Fruit fly (Drosophila melanogaster): ENCODE results near the gene Coq8.

Gene Coq8

dm6 chrX:12906914-12907313, 6.0 kb upstream of the Coq8 start, which contains the start of gene mRpL49 (continued):
- TF ChIP-seq CG10209 (GFP tag; optimal IDR thresholded peaks at IDR 0.05) (no peak), Hsf (GFP tag; optimal IDR thresholded peaks at IDR 0.05) (no peak), CG7786 (GFP tag; optimal IDR thresholded peaks at IDR 0.05) (no peak), MESR4 (GFP tag; optimal IDR thresholded peaks at IDR 0.05) (peak; percentile 41), sens (GFP tag) (peak; percentile 54), nerfin-2 (GFP tag; IDR thresholded peaks at IDR 0.05; ENCODE audit: partially characterized antibody) (0 out of 2 replicates have a peak, but pooled peaks have one; percentile 43), grn (GFP tag; optimal IDR thresholded peaks at IDR 0.05) (no peak), CG15011 (GFP tag; optimal IDR thresholded peaks at IDR 0.05) (no peak), YL-1 (GFP tag; optimal IDR thresholded peaks at IDR 0.05) (no peak), jigr1 (GFP tag; IDR thresholded peaks at IDR 0.05) (no peak), hbn (GFP tag; IDR thresholded peaks at IDR 0.05; ENCODE audit: partially characterized antibody) (0 out of 2 replicates have a peak, but pooled peaks have one; percentile 24)

DNA sequence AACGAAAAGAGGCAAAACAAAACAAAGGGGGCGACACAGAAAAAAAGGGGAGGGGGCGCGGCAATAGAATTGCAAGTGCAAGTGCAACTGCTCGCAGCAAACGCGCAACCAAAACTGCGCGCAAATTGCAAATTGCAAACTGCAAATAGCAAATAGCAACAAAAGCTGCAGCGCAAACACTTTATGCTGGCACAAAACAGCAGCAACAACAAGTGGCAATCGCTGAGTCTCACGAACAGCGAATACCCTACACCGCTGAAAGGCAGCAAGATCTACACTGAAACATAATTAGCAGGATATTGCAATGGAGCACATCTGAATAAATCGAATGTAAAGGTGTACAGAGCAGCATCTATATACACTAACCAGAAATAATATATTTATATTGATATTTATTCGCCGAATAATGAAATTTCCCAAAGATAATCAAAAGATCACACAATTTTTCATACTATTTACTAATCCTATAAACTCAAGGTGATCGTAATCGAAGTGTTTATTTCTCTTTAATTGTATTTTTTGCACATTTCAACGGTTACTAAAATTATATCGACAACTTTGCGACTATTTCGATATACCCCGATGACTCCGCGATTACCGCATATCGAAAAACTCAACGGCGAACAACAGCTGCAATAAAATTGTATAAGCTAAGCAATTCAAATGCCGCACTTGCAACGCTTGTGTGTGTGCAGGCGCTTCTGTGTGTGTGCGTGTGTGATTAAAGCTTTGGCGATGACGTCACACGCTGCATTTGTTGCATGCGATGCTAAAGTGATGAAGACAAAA, 5.2 kb upstream of the Coq8 start, which contains the start of gene CG4404:
Gene CG4404, minus strand, starts transcription at position 118 of the 789 bp plus-strand sequence.
- TF ChIP-seq sob (GFP tag; IDR thresholded peaks at IDR 0.05) = no peak
- TF ChIP-seq chn (GFP tag; optimal IDR thresholded peaks at IDR 0.05) = no peak
- TF ChIP-seq Elba2 (GFP tag; optimal IDR thresholded peaks at IDR 0.05) = no peak
- no peak for TF ChIP-seq dmrt11E (tag; optimal IDR thresholded peaks at IDR 0.05)
- no peak for TF ChIP-seq H2.0 (GFP tag; IDR thresholded peaks at IDR 0.05)
- no peak for TF ChIP-seq CG6683 (GFP tag; optimal IDR thresholded peaks at IDR 0.05)
- no peak for TF ChIP-seq CG17612 (GFP tag; IDR thresholded peaks at IDR 0.05)
- TF ChIP-seq CG1792 (GFP tag; optimal IDR thresholded peaks at IDR 0.05) = no peak
- no peak for TF ChIP-seq Fer2 (tag; optimal IDR thresholded peaks at IDR 0.05)
- 0 out of 2 replicates have a peak, but pooled peaks have one; percentile 43 for TF ChIP-seq tna (GFP tag; IDR thresholded peaks at IDR 0.05; ENCODE audit: partially characterized antibody)
- no peak for TF ChIP-seq ftz-f1 (GFP tag; optimal IDR thresholded peaks at IDR 0.05)
- no peak for TF ChIP-seq bcd (GFP tag; optimal IDR thresholded peaks at IDR 0.05)
- TF ChIP-seq Dref (GFP tag; IDR thresholded peaks at IDR 0.05) = peak; percentile 57
- TF ChIP-seq odd (GFP tag; optimal IDR thresholded peaks at IDR 0.05) = no peak
- no peak for TF ChIP-seq pita (GFP tag; optimal IDR thresholded peaks at IDR 0.05)
- TF ChIP-seq MTF-1 (GFP tag; optimal IDR thresholded peaks at IDR 0.05; ENCODE audit: borderline replicate concordance) = no peak
- TF ChIP-seq hb (GFP tag; IDR thresholded peaks at IDR 0.05; ENCODE audit: partially characterized antibody) = peak; percentile 52; the same call in 1 of the 3 replicates
- no peak for TF ChIP-seq CG10565 (GFP tag; optimal IDR thresholded peaks at IDR 0.05)
- TF ChIP-seq Ptx1 (GFP tag; IDR thresholded peaks at IDR 0.05) = 0 out of 2 replicates have a peak, but pooled peaks have one; percentile 14
- no peak for TF ChIP-seq nau (GFP tag; optimal IDR thresholded peaks at IDR 0.05)
- TF ChIP-seq CoRest (tag; optimal IDR thresholded peaks at IDR 0.05) = no peak
- TF ChIP-seq sens-2 (GFP tag; IDR thresholded peaks at IDR 0.05) = no peak
- TF ChIP-seq tup (GFP tag; optimal IDR thresholded peaks at IDR 0.05) = no peak
- TF ChIP-seq gt (GFP tag; IDR thresholded peaks at IDR 0.05) = no peak
- no peak for TF ChIP-seq ash1 (GFP tag; optimal IDR thresholded peaks at IDR 0.05)
- no peak for TF ChIP-seq CG10654 (GFP tag; optimal IDR thresholded peaks at IDR 0.05)
- TF ChIP-seq grau (tag; optimal IDR thresholded peaks at IDR 0.05) = no peak
- no peak for TF ChIP-seq bowl (GFP tag; IDR thresholded peaks at IDR 0.05)
- TF ChIP-seq CHES-1-like (GFP tag; optimal IDR thresholded peaks at IDR 0.05) = no peak
- TF ChIP-seq Kr (GFP tag; optimal IDR thresholded peaks at IDR 0.05) = no peak
- no peak for TF ChIP-seq schlank (tag; optimal IDR thresholded peaks at IDR 0.05)
- TF ChIP-seq CG11695 (GFP tag; IDR thresholded peaks at IDR 0.05) = no peak
- TF ChIP-seq CG9817 (tag; optimal IDR thresholded peaks at IDR 0.05) = no peak
- TF ChIP-seq sna (GFP tag; IDR thresholded peaks at IDR 0.05; ENCODE audit: partially characterized antibody) = peak; percentile 24; the same call in 1 of the 2 replicates
- TF ChIP-seq wdn (GFP tag; IDR thresholded peaks at IDR 0.05) = no peak
- no peak for TF ChIP-seq shn (GFP tag; optimal IDR thresholded peaks at IDR 0.05)
- no peak for TF ChIP-seq prd (optimal IDR thresholded peaks at IDR 0.05)
- TF ChIP-seq prd (GFP tag; IDR thresholded peaks at IDR 0.05) = no peak

Measured in whole organism, embryonic.